Worm (Caenorhabditis elegans) whole organism, late embryonic: ENCODE data around the gene tag-18.

ENCODE experiments used
- C38D4.7 ChIP-seq: fragments of 200-800 bp; sonication (Bioruptor generic); optimal IDR thresholded peaks from 2 replicates; lab custom pipeline; 2018; ENCODE audit warnings: mild to moderate bottlenecking, missing genetic modification characterization, moderate library complexity, missing compliant biosample characterization
- K02D7.2 ChIP-seq: sonication (generic microtip); optimal IDR thresholded peaks from 2 replicates; lab custom pipeline; 2017; ENCODE audit warnings: mild to moderate bottlenecking, missing genetic modification characterization, missing compliant biosample characterization
- ama-1 ChIP-seq: fragments of 150-350 bp; optimal IDR thresholded peaks from 2 replicates; lab custom pipeline; 2014
- ceh-2 ChIP-seq: sonication (generic microtip); optimal IDR thresholded peaks from 2 replicates; lab custom pipeline; 2016; ENCODE audit warnings: missing genotype, missing genetic modification characterization, missing compliant biosample characterization
- elt-2 ChIP-seq: sonication (generic microtip); optimal IDR thresholded peaks from 2 replicates; lab custom pipeline; 2016; ENCODE audit warnings: missing genetic modification reagents, missing genetic modification characterization, missing compliant biosample characterization
- eyg-1 ChIP-seq: sonication (generic microtip); optimal IDR thresholded peaks from 2 replicates; lab custom pipeline; 2016; ENCODE audit warnings: missing genotype, missing genetic modification characterization, missing compliant biosample characterization
- pqm-1 ChIP-seq: sonication (generic microtip); optimal IDR thresholded peaks from 2 replicates; lab custom pipeline; 2016; ENCODE audit warnings: missing genetic modification characterization, missing compliant biosample characterization

DNA sequence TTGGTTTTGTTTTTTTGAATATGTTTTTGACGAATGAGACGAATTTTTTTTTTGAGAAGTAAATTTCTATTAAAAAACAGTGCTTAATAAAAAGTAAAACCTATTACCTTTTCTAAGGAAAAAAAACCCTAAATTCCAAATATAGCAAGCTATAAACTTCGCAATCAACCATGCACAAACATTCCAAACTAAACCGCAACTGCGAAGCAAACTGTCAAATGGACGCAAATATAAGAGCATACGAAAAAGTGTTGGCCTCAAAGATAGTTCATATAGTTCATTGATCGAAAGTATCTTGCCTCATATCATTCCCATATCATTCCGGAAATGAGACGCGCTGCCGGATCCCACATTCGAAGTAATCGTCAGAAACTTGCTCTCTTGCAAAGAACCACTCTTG is 37.2 kb downstream of the tag-18 start, which contains the start of gene C01C4.3:
- TF ChIP-seq K02D7.2 (tag; lab: Kevin White, UChicago) (no peak), elt-2 (tag; lab: Kevin White, UChicago) (no peak), ama-1 (no peak), C38D4.7 (no peak), ceh-2 (tag; lab: Kevin White, UChicago) (no peak), pqm-1 (no peak), eyg-1 (tag; lab: Kevin White, UChicago) (no peak)
